Worm (Caenorhabditis elegans): ENCODE measurements around the gene rpl-6.

The rpl-6 gene

ce11 chrIII:7241065-7241464 lies 32.8 kb downstream of the rpl-6 start, which contains the start of gene ztf-31:
Gene ztf-31 (plus strand): TSS chrIII:7241365.
- no peak for TF ChIP-seq saeg-2 (GFP tag; IDR thresholded peaks at IDR 0.05)

ce11 chrIII:7242988-7243387 lies 34.7 kb downstream of the rpl-6 start, which contains the start of gene osm-10:
Gene osm-10 (plus strand): TSS chrIII:7243280.
- TF ChIP-seq nhr-237 (tag; optimal IDR thresholded peaks at IDR 0.05): no peak
- TF ChIP-seq lin-13 (GFP tag; optimal IDR thresholded peaks at IDR 0.05): no peak
- TF ChIP-seq madf-9 (GFP tag; conservative IDR thresholded peaks at IDR 0.05): no peak
- peak; percentile 52 for TF ChIP-seq aha-1 (tag)
- TF ChIP-seq ceh-44 (GFP tag; IDR thresholded peaks at IDR 0.05): no peak

- TF ChIP-seq fkh-10 (GFP tag; optimal IDR thresholded peaks at IDR 0.05): peak; percentile 64
- no peak for TF ChIP-seq lin-39 (tag; optimal IDR thresholded peaks at IDR 0.05)
- TF ChIP-seq spr-3 (GFP tag; optimal IDR thresholded peaks at IDR 0.05): no peak
- TF ChIP-seq rbr-2 (tag; optimal IDR thresholded peaks at IDR 0.05): no peak
- TF ChIP-seq ces-1 (GFP tag; optimal IDR thresholded peaks at IDR 0.05): peak; percentile 59
- no peak for TF ChIP-seq lin-29 (GFP tag; IDR thresholded peaks at IDR 0.05)
- TF ChIP-seq nhr-76 (tag; optimal IDR thresholded peaks at IDR 0.05): no peak
- TF ChIP-seq Y105C5A.15 (GFP tag; IDR thresholded peaks at IDR 0.05): no peak
Measured at ce11 chrIII:7246389-7246788, 38.1 kb downstream of the rpl-6 start.

- TF ChIP-seq T20F7.1 (GFP tag; optimal IDR thresholded peaks at IDR 0.05): no peak
- peak in 1 of 2 experiments; percentile 44 for TF ChIP-seq unc-62 (GFP tag; optimal IDR thresholded peaks at IDR 0.05 in 1 of 2)
- no peak for TF ChIP-seq unc-62 (tag; optimal IDR thresholded peaks at IDR 0.05)
- TF ChIP-seq lin-1 (GFP tag; IDR thresholded peaks at IDR 0.05): no peak
- TF ChIP-seq dmd-9 (GFP tag; IDR thresholded peaks at IDR 0.05): no peak
Measured at ce11 chrIII:7247740-7248139, 39.5 kb downstream of the rpl-6 start, which contains the start of gene zmp-6. Gene zmp-6 (minus strand): TSS chrIII:7247840.

ce11 chrIII:7253669-7254068 lies 45.4 kb downstream of the rpl-6 start:
- TF ChIP-seq ZK337.2 (GFP tag; IDR thresholded peaks at IDR 0.05) (no peak), ces-1 (GFP tag; optimal IDR thresholded peaks at IDR 0.05) (peak; percentile 80), fkh-10 (GFP tag; optimal IDR thresholded peaks at IDR 0.05) (peak; percentile 91), nhr-48 (tag; optimal IDR thresholded peaks at IDR 0.05) (no peak)

ce11 chrIII:7258931-7259330 lies 50.7 kb downstream of the rpl-6 start, which contains the start of gene B0361.4:
Gene B0361.4 (plus strand): TSS chrIII:7258991.
- TF ChIP-seq ces-1 (GFP tag; optimal IDR thresholded peaks at IDR 0.05): peak; percentile 10
- peak; percentile 71 for TF ChIP-seq fkh-10 (GFP tag; optimal IDR thresholded peaks at IDR 0.05)
- no peak for TF ChIP-seq lsy-2 (tag; optimal IDR thresholded peaks at IDR 0.05)
